Fruit fly (Drosophila melanogaster) whole organism, prepupa: ENCODE data around the gene Sema1a.

Experiments
- CG10631 ChIP-seq: fragments of 200-800 bp; sonication (Bioruptor generic); optimal IDR thresholded peaks from 2 replicates; lab custom pipeline; 2016; ENCODE audit warnings: missing biosample characterization, missing genetic modification characterization
- CG16779 ChIP-seq: fragments of 200-800 bp; sonication (Bioruptor generic); optimal IDR thresholded peaks from 3 replicates; lab custom pipeline; 2017; ENCODE audit warnings: missing biosample characterization, mild to moderate bottlenecking, missing genetic modification characterization
- CG4318 ChIP-seq: fragments of 200-800 bp; sonication (Bioruptor generic); optimal IDR thresholded peaks from 3 replicates; lab custom pipeline; 2017; ENCODE audit warnings: missing biosample characterization, mild to moderate bottlenecking, missing genetic modification characterization
- CG6276 ChIP-seq: fragments of 200-800 bp; sonication (Bioruptor generic); optimal IDR thresholded peaks from 2 replicates; lab custom pipeline; 2017; ENCODE audit warnings: missing biosample characterization, mild to moderate bottlenecking, missing genetic modification characterization
- CG8319 ChIP-seq: fragments of 200-800 bp; sonication (Bioruptor generic); optimal IDR thresholded peaks from 3 replicates; lab custom pipeline; 2016; ENCODE audit warnings: missing biosample characterization, missing genetic modification characterization
- Eip75B ChIP-seq: fragments of 200-800 bp; sonication (Bioruptor generic); optimal IDR thresholded peaks from 3 replicates; lab custom pipeline; 2016; ENCODE audit warnings: missing biosample characterization, missing genetic modification characterization
- Ets96B ChIP-seq: fragments of 200-800 bp; optimal IDR thresholded peaks from 2 replicates; lab custom pipeline; 2019; ENCODE audit warnings: missing biosample characterization, mild to moderate bottlenecking, missing genetic modification characterization, moderate library complexity
- Gug ChIP-seq: fragments of 200-800 bp; sonication (Bioruptor generic); IDR thresholded peaks from 2 replicates; pipeline ENCODE4 v1.3.6; 2022; ENCODE audit warnings: missing biosample characterization, missing genetic modification characterization
- OdsH ChIP-seq: fragments of 200-800 bp; sonication (Bioruptor generic); optimal IDR thresholded peaks from 3 replicates; lab custom pipeline; 2016; ENCODE audit warnings: missing biosample characterization, missing genetic modification characterization
- achi ChIP-seq: fragments of 200-800 bp; sonication (Bioruptor generic); optimal IDR thresholded peaks from 3 replicates; lab custom pipeline; 2016; ENCODE audit warnings: missing biosample characterization, missing genetic modification characterization
- esn ChIP-seq: fragments of 200-800 bp; sonication (Bioruptor generic); optimal IDR thresholded peaks from 2 replicates; lab custom pipeline; 2016; ENCODE audit warnings: missing biosample characterization, mild to moderate bottlenecking, missing genetic modification characterization, moderate library complexity
- salr ChIP-seq, 2 experiments: fragments of 200-800 bp; sonication (Bioruptor generic); optimal IDR thresholded peaks; 3 replicates each; lab custom pipeline; 2016 to 2018; ENCODE audit warnings: missing biosample characterization in 2 of 2, missing genetic modification characterization in 2 of 2, mild to moderate bottlenecking in 1 of 2
- vri ChIP-seq: fragments of 200-800 bp; sonication (Bioruptor generic); optimal IDR thresholded peaks from 3 replicates; lab custom pipeline; 2016; ENCODE audit warnings: missing biosample characterization, mild to moderate bottlenecking, missing genetic modification characterization

DNA sequence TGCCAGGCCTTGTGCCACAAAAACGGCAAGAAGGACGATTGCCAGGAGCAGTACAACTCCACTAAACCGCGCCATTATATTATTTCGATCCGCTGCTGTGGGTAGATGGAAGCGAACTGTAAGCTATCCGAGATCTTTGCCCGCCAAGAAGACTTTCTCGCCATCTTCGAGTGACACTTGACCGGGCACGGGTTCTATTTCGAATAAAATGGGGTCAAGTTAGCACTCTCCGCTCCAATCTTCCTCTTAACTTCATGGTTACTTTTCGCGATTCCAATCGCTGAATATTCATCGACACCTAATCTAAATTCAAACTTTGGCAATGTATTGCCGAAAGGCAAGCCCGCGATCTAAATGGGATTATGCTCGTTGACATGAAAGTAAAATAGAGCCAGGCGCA is 142.3 kb downstream of the Sema1a start, which contains the start of gene CG9289:
- TF ChIP-seq OdsH (no peak), Ets96B (tag; lab: Kevin White, UChicago) (no peak), Gug (GFP tag; lab: Robert Waterston, UW) (no peak), CG4318 (GFP tag; lab: Kevin White, UChicago) (no peak), Eip75B (GFP tag; lab: Kevin White, UChicago) (no peak), salr (GFP tag; optimal IDR thresholded peaks at IDR 0.05; lab: Kevin White, UChicago) (no peak), achi (GFP tag; lab: Kevin White, UChicago) (no peak), CG6276 (GFP tag; lab: Kevin White, UChicago) (no peak), CG16779 (tag; lab: Kevin White, UChicago) (no peak), esn (GFP tag; lab: Kevin White, UChicago) (no peak), CG10631 (GFP tag; lab: Kevin White, UChicago) (no peak), CG8319 (GFP tag; lab: Kevin White, UChicago) (no peak), vri (GFP tag; lab: Kevin White, UChicago) (no peak)
